Worm (Caenorhabditis elegans): ENCODE data around the gene snr-1.

DNA sequence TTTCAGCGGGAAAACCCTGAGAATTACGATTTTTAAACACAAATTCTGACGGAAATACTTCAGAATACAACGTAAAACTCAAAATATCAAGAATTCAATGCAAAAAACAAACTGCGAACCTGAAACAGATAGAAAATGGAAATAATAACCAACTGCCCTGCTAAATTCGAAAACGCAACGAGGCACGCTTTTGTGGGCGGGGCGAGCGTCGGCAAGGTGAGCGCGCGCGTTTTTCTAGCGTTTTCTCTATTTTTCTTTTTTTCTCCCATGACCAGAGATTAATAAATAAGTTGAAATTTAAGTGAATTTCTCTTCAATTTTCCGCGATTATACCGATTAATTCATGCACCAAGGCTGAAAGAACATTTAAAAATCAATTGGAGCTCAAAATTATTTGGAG lies 30.7 kb downstream of the snr-1 start, which contains the start of gene uaf-2:
- no peak for TF ChIP-seq lin-39 (tag; optimal IDR thresholded peaks at IDR 0.05)
- TF ChIP-seq unc-39 (tag; optimal IDR thresholded peaks at IDR 0.05) = no peak
- no peak for TF ChIP-seq lim-7 (GFP tag; IDR thresholded peaks at IDR 0.05)
- no peak for TF ChIP-seq nhr-11 (tag; optimal IDR thresholded peaks at IDR 0.05)
- TF ChIP-seq nhr-25 (tag; optimal IDR thresholded peaks at IDR 0.05; ENCODE audit: borderline replicate concordance, insufficient read depth) = no peak
- TF ChIP-seq fos-1 (tag; optimal IDR thresholded peaks at IDR 0.05) = no peak
- TF ChIP-seq unc-130 (GFP tag; optimal IDR thresholded peaks at IDR 0.05) = no peak
- TF ChIP-seq mdt-29 (GFP tag; IDR thresholded peaks at IDR 0.05) = no peak
- TF ChIP-seq lin-29 (GFP tag; IDR thresholded peaks at IDR 0.05) = no peak
- TF ChIP-seq pqm-1 (tag; optimal IDR thresholded peaks at IDR 0.05) = no peak
- peak; percentile 50 for TF ChIP-seq hlh-30 (tag; optimal IDR thresholded peaks at IDR 0.05; ENCODE audit: insufficient read depth)
- peak; percentile 65 for TF ChIP-seq mep-1 (tag; optimal IDR thresholded peaks at IDR 0.05)

Measured in whole organism, L4 larva.